Worm (Caenorhabditis elegans): Measurements from ENCODE around the gene pis-1.

- TF ChIP-seq ekl-4 (GFP tag; IDR thresholded peaks at IDR 0.05) (no peak), sea-2 (GFP tag; IDR thresholded peaks at IDR 0.05) (no peak), attf-3 (GFP tag; conservative IDR thresholded peaks at IDR 0.05) (no peak), unc-130 (GFP tag; optimal IDR thresholded peaks at IDR 0.05) (no peak), lir-1 (GFP tag; conservative IDR thresholded peaks at IDR 0.05) (no peak), egrh-3 (GFP tag; IDR thresholded peaks at IDR 0.05) (no peak), cebp-1 (GFP tag; IDR thresholded peaks at IDR 0.05) (no peak), cebp-1 (tag; optimal IDR thresholded peaks at IDR 0.05) (no peak), nfya-1 (tag; optimal IDR thresholded peaks at IDR 0.05; ENCODE audit: borderline replicate concordance, insufficient read depth) (no peak), ztf-18 (tag; optimal IDR thresholded peaks at IDR 0.05) (no peak), efl-1 (GFP tag; optimal IDR thresholded peaks at IDR 0.05) (no peak), unc-62 (GFP tag; optimal IDR thresholded peaks at IDR 0.05) (no peak), pha-4 (tag; optimal IDR thresholded peaks at IDR 0.05) (no peak)
These were observed 49.6 kb downstream of the pis-1 start, which contains the start of gene C28D4.5 for ce11 chrIV:9746762-9747161.

All from whole organism, young adult.